Worm (Caenorhabditis elegans) whole organism, early embryonic: ENCODE measurements around the gene Y49E10.25.

Experiments used
- B0310.2 ChIP-seq: sonication (generic microtip); optimal IDR thresholded peaks from 2 replicates; lab custom pipeline; 2016; ENCODE audit warnings: mild to moderate bottlenecking, missing genetic modification characterization, missing compliant biosample characterization
- F13C5.2 ChIP-seq: sonication (generic microtip); optimal IDR thresholded peaks from 2 replicates; lab custom pipeline; 2017; ENCODE audit warnings: mild to moderate bottlenecking, missing genetic modification characterization, inconsistent platforms, missing compliant biosample characterization
- aly-1 ChIP-seq: sonication (generic microtip); optimal IDR thresholded peaks from 2 replicates; lab custom pipeline; 2016; ENCODE audit warnings: missing genetic modification characterization, missing compliant biosample characterization
- ama-1 ChIP-seq: fragments of 150-350 bp; optimal IDR thresholded peaks from 2 replicates; lab custom pipeline; 2014
- ceh-13 ChIP-seq: fragments of 200-800 bp; sonication (Bioruptor generic); optimal IDR thresholded peaks from 2 replicates; lab custom pipeline; 2018; ENCODE audit warnings: mild to moderate bottlenecking, missing genetic modification characterization, missing compliant biosample characterization
- ceh-36 ChIP-seq: sonication (generic microtip); optimal IDR thresholded peaks from 2 replicates; lab custom pipeline; 2016; ENCODE audit warnings: missing genetic modification characterization, inconsistent platforms, missing compliant biosample characterization
- ets-7 ChIP-seq: sonication (generic microtip); optimal IDR thresholded peaks from 2 replicates; lab custom pipeline; 2016; ENCODE audit warnings: missing genotype, missing genetic modification characterization, missing compliant biosample characterization
- flt-1 ChIP-seq: fragments of 200-800 bp; sonication (Bioruptor generic); IDR thresholded peaks from 2 replicates; pipeline ENCODE4 v1.3.6; 2022; ENCODE audit warnings: missing genetic modification characterization, missing compliant biosample characterization
- hmbx-1 ChIP-seq: sonication (generic microtip); optimal IDR thresholded peaks from 2 replicates; lab custom pipeline; 2016; ENCODE audit warnings: mild to moderate bottlenecking, missing genetic modification characterization, missing compliant biosample characterization
- hmg-4 ChIP-seq: fragments of 200-800 bp; sonication (Bioruptor generic); optimal IDR thresholded peaks from 2 replicates; lab custom pipeline; 2018; ENCODE audit warnings: mild to moderate bottlenecking, missing genetic modification characterization, missing compliant biosample characterization
- hnd-1 ChIP-seq: sonication (generic microtip); optimal IDR thresholded peaks from 2 replicates; lab custom pipeline; 2016; ENCODE audit warnings: missing genetic modification characterization, missing compliant biosample characterization
- pes-1 ChIP-seq: fragments of 200-800 bp; sonication (Bioruptor generic); IDR thresholded peaks from 2 replicates; pipeline ENCODE4 v1.3.6; 2022; ENCODE audit warnings: missing genetic modification reagents, missing genetic modification characterization, missing compliant biosample characterization
- scrt-1 ChIP-seq: fragments of 200-800 bp; sonication (Bioruptor generic); IDR thresholded peaks from 2 replicates; pipeline ENCODE4 v1.3.6; 2022; ENCODE audit warnings: missing genetic modification characterization, missing compliant biosample characterization
- sea-1 ChIP-seq: fragments of 200-800 bp; sonication (Bioruptor generic); conservative IDR thresholded peaks from 2 replicates; pipeline ENCODE4 v1.3.6; 2022; ENCODE audit warnings: missing genetic modification characterization, missing compliant biosample characterization
- tbx-11 ChIP-seq: fragments of 200-800 bp; sonication (Bioruptor generic); IDR thresholded peaks from 2 replicates; pipeline ENCODE4 v1.3.6; 2022; ENCODE audit warnings: missing genetic modification characterization, missing compliant biosample characterization
- tbx-37 ChIP-seq: fragments of 200-800 bp; sonication (Bioruptor generic); conservative IDR thresholded peaks from 2 replicates; pipeline ENCODE4 v1.3.6; 2022; ENCODE audit warnings: missing genetic modification reagents, missing genetic modification characterization, missing compliant biosample characterization
- tra-4 ChIP-seq: sonication (generic microtip); optimal IDR thresholded peaks from 2 replicates; lab custom pipeline; 2017; ENCODE audit warnings: missing genetic modification characterization, missing compliant biosample characterization

Gene Y49E10.25

DNA sequence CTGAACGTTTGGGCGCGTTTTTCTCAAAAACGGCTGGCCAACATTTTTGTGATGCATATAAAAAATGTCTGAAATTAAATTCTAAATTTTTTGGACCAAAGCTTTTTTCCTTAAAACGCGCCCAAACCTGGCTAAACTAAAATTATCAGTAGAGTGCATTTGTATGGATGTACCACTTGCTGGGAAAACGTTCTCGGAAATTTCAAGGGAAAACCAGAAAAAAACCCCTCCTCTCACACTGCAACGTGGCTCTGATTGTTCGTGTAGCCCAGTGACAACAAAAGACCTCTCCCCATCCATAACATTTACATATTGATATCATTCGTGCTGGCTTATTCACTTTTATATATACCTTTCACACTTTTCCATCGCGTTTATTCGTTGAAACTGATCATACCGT is 23.0 kb downstream of the Y49E10.25 start, which contains the start of gene Y49E10.29:
Gene Y49E10.29, plus strand, starts transcription at position 301 of the 400 bp plus-strand sequence.
- TF ChIP-seq ama-1 (lab: Kevin White, UChicago) = no peak
- no peak for TF ChIP-seq ceh-36 (tag; lab: Kevin White, UChicago)
- no peak for TF ChIP-seq F13C5.2 (tag; lab: Kevin White, UChicago)
- no peak for TF ChIP-seq ets-7 (tag; lab: Kevin White, UChicago)
- TF ChIP-seq sea-1 (GFP tag; lab: Robert Waterston, UW) = no peak
- no peak for TF ChIP-seq tbx-37 (GFP tag; lab: Robert Waterston, UW)
- TF ChIP-seq hnd-1 (tag; lab: Kevin White, UChicago) = no peak
- no peak for TF ChIP-seq pes-1
- no peak for TF ChIP-seq aly-1 (tag; lab: Kevin White, UChicago)
- TF ChIP-seq B0310.2 = no peak
- TF ChIP-seq flt-1 (GFP tag; lab: Robert Waterston, UW) = no peak
- no peak for TF ChIP-seq ceh-13 (GFP tag; lab: Kevin White, UChicago)
- no peak for TF ChIP-seq tra-4 (tag; lab: Kevin White, UChicago)
- TF ChIP-seq hmg-4 (GFP tag; lab: Kevin White, UChicago) = no peak
- no peak for TF ChIP-seq hmbx-1 (tag; lab: Kevin White, UChicago)
- no peak for TF ChIP-seq tbx-11 (GFP tag; lab: Robert Waterston, UW)
- TF ChIP-seq scrt-1 = no peak

ce11 chrIII:12466310-12466709 is 25.6 kb downstream of the Y49E10.25 start, which contains the start of gene pstk-1:
Gene pstk-1, plus strand, starts transcription at chrIII:12466610.
- TF ChIP-seq scrt-1 (no peak), hmg-4 (GFP tag; lab: Kevin White, UChicago) (no peak), ets-7 (tag; lab: Kevin White, UChicago) (no peak), pes-1 (no peak), ama-1 (lab: Kevin White, UChicago) (no peak), tbx-37 (GFP tag; lab: Robert Waterston, UW) (no peak), hnd-1 (tag; lab: Kevin White, UChicago) (no peak), sea-1 (GFP tag; lab: Robert Waterston, UW) (no peak), tbx-11 (GFP tag; lab: Robert Waterston, UW) (no peak), ceh-36 (tag; lab: Kevin White, UChicago) (no peak), aly-1 (tag; lab: Kevin White, UChicago) (no peak), F13C5.2 (tag; lab: Kevin White, UChicago) (no peak)

DNA sequence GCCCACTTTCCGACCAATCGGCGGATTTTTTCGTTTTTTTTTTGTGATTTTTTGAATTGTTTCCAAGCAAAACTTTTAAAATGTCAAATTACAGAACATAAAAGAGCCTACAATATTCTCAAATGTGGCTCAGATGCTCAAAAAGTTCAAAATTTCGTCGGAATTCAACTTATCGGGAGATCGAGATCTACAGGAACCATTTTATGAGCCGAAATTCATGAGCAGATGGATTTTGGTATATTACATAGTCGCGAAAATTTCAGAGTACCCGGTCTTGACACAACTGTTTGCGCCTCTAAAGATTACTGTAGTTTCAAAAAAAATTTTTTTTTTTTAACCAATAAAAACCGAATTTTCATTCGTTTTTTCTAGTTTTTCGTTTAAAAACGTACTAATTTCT is 32.9 kb downstream of the Y49E10.25 start:
- no peak for TF ChIP-seq flt-1 (GFP tag; lab: Robert Waterston, UW)

DNA sequence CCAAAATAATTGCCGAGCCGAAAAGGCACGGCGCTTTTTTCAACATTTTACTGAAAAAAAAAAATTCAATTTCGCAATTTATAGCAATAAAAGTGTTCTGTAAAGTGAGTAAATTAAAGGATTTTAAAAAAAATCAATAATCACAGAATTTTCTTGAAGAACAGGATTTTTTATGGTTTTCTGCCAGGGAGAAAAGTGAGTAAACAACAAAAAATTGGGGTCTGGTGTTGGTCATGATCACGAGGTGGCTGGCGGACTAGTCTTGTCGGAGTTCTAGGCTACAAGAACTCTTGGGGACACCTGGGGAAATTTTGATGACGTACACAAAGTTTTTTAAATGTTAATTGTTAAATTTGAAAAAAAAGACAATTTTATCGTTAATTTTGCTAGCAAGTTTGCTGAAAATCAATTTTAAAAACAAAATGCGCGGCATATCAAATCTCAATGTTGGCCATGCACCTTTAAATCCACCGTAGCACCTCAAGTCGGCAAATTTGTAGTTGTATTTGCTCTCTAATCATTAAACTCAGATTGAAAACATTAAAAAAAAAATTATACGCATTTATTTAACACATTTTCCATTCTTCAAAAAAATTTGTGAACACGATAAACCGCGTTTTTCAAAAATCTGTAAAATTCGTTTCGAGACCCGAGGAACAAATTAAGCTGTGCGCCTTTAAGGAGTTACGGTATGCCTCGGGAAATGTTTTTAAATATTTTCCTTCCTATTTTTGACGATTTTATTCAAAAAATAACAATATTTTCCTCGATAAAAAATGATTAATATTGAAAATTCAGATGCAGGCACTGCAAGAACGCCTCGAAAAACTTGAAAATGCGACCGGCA is 34.9 kb downstream of the Y49E10.25 start, which contains the start of the genes scav-3 and Y49E10.21:
Gene scav-3, minus strand, starts transcription at position 50 of the 847 bp plus-strand sequence.
Gene Y49E10.21, plus strand, starts transcription at position 797 of the 847 bp plus-strand sequence.
- TF ChIP-seq sea-1 (GFP tag; lab: Robert Waterston, UW) (no peak), ets-7 (tag; lab: Kevin White, UChicago) (no peak), tbx-37 (GFP tag; lab: Robert Waterston, UW) (no peak), hmg-4 (GFP tag; lab: Kevin White, UChicago) (no peak), tbx-11 (GFP tag; lab: Robert Waterston, UW) (no peak), hmbx-1 (tag; lab: Kevin White, UChicago) (no peak), F13C5.2 (tag; lab: Kevin White, UChicago) (no peak), flt-1 (GFP tag; lab: Robert Waterston, UW) (no peak), aly-1 (tag; lab: Kevin White, UChicago) (no peak), ceh-36 (tag; lab: Kevin White, UChicago) (no peak), pes-1 (no peak), ama-1 (lab: Kevin White, UChicago) (no peak), ceh-13 (GFP tag; lab: Kevin White, UChicago) (no peak)

ce11 chrIII:12455651-12456420 is 36.0 kb downstream of the Y49E10.25 start:
- TF ChIP-seq B0310.2 (no peak), ama-1 (lab: Kevin White, UChicago) (no peak)

DNA sequence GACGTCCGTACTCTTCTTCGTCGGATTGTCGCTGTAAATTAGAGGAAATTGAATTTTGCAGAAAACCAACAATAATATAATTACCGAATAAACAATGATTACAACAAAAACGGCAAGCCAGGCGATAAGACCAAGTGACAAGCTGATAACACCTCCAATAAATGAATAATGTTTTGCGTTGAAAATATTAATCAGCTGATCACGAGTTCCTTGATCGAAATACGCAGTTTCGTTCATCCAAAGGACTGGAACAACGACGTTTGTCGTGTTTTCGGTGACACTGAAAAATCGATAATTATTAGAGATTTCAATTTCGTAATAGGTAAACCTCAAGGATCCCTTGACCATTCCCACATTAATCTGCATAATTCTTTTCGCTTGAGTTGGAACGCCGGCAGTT is 38.1 kb downstream of the Y49E10.25 start:
- no peak for TF ChIP-seq ceh-13 (GFP tag; lab: Kevin White, UChicago)
- TF ChIP-seq tbx-37 (GFP tag; lab: Robert Waterston, UW) = no peak
- no peak for TF ChIP-seq scrt-1
- TF ChIP-seq flt-1 (GFP tag; lab: Robert Waterston, UW) = no peak
- TF ChIP-seq tra-4 (tag; lab: Kevin White, UChicago) = no peak
- TF ChIP-seq B0310.2 = no peak
- TF ChIP-seq pes-1 = no peak
- no peak for TF ChIP-seq sea-1 (GFP tag; lab: Robert Waterston, UW)
- TF ChIP-seq aly-1 (tag; lab: Kevin White, UChicago) = no peak
- no peak for TF ChIP-seq ets-7 (tag; lab: Kevin White, UChicago)
- no peak for TF ChIP-seq hnd-1 (tag; lab: Kevin White, UChicago)
- no peak for TF ChIP-seq ama-1 (lab: Kevin White, UChicago)
- no peak for TF ChIP-seq hmbx-1 (tag; lab: Kevin White, UChicago)
- no peak for TF ChIP-seq ceh-36 (tag; lab: Kevin White, UChicago)
- TF ChIP-seq F13C5.2 (tag; lab: Kevin White, UChicago) = no peak
- no peak for TF ChIP-seq hmg-4 (GFP tag; lab: Kevin White, UChicago)
- TF ChIP-seq tbx-11 (GFP tag; lab: Robert Waterston, UW) = no peak
